Worm (Caenorhabditis elegans): ENCODE results near the gene irld-47.

DNA sequence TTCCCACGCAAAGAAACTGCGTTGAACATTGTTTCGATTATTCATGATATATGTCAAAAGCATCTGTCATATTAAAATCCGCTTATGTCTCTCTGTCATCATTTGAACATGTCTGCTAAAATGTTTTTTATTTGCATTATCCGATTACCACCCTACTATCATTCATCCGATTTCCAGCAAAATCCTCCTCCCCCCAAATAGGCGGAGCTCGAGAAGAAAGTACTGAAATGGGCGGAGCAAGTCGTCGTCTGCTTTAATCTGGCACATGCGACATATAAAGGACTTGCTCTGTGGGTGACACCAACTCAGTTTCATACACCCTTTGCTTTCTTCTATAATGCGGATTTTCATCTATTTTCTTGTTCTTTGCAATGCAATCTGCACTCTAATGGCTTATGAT lies 9.7 kb upstream of the irld-47 start, which contains the start of gene T09A5.14:
- TF ChIP-seq skn-1 (tag; optimal IDR thresholded peaks at IDR 0.05) (no peak), nhr-76 (tag; optimal IDR thresholded peaks at IDR 0.05) (no peak), fkh-2 (tag; optimal IDR thresholded peaks at IDR 0.05) (no peak), unc-62 (GFP tag; optimal IDR thresholded peaks at IDR 0.05) (no peak), nhr-77 (tag; optimal IDR thresholded peaks at IDR 0.05) (no peak), ceh-16 (tag; optimal IDR thresholded peaks at IDR 0.05) (no peak), daf-12 (tag; optimal IDR thresholded peaks at IDR 0.05) (no peak), nfya-1 (tag; optimal IDR thresholded peaks at IDR 0.05; ENCODE audit: insufficient read depth) (no peak), eor-1 (tag; optimal IDR thresholded peaks at IDR 0.05) (no peak), sea-2 (GFP tag; optimal IDR thresholded peaks at IDR 0.05) (no peak), ceh-28 (tag; optimal IDR thresholded peaks at IDR 0.05) (no peak)
